Fruit fly (Drosophila melanogaster) whole organism, embryonic: ENCODE data around the gene CG31287.

Experiments used
- Aef1 ChIP-seq: fragments of 200-800 bp; sonication (Bioruptor generic); IDR thresholded peaks from 3 replicates; pipeline ENCODE4 v1.3.6; 2022; ENCODE audit warnings: missing biosample characterization, missing genetic modification characterization
- Bteb2 ChIP-seq: fragments of 200-800 bp; sonication (Bioruptor generic); optimal IDR thresholded peaks from 2 replicates; lab custom pipeline; 2016; ENCODE audit warnings: missing biosample characterization, missing genetic modification characterization
- CG11504 ChIP-seq: fragments of 200-800 bp; sonication (Bioruptor generic); optimal IDR thresholded peaks from 3 replicates; lab custom pipeline; 2019; ENCODE audit warnings: missing biosample characterization, mild to moderate bottlenecking, missing genetic modification characterization, moderate library complexity
- CG11696 ChIP-seq: fragments of 200-800 bp; sonication (Bioruptor generic); IDR thresholded peaks from 2 replicates; pipeline ENCODE4 v1.3.6; 2022; ENCODE audit warnings: missing biosample characterization, missing genetic modification characterization
- CG13296 ChIP-seq: fragments of 200-800 bp; sonication (Bioruptor generic); optimal IDR thresholded peaks from 3 replicates; lab custom pipeline; 2018; ENCODE audit warnings: missing biosample characterization, mild to moderate bottlenecking, missing genetic modification characterization
- CG15269 ChIP-seq: fragments of 200-800 bp; sonication (Bioruptor generic); optimal IDR thresholded peaks from 2 replicates; lab custom pipeline; 2018; ENCODE audit warnings: missing biosample characterization, mild to moderate bottlenecking, missing genetic modification characterization, moderate library complexity
- CG1529 ChIP-seq: fragments of 200-800 bp; sonication (Bioruptor generic); optimal IDR thresholded peaks from 3 replicates; lab custom pipeline; 2018; ENCODE audit warnings: missing biosample characterization, missing genetic modification characterization
- CG17186 ChIP-seq: fragments of 200-800 bp; sonication (Bioruptor generic); optimal IDR thresholded peaks from 3 replicates; lab custom pipeline; 2017; ENCODE audit warnings: missing biosample characterization, missing genetic modification reagents, missing genetic modification characterization
- CG18262 ChIP-seq: fragments of 200-800 bp; optimal IDR thresholded peaks from 3 replicates; lab custom pipeline; 2019; ENCODE audit warnings: missing biosample characterization, mild to moderate bottlenecking, missing genetic modification characterization, moderate library complexity
- CG31224 ChIP-seq: fragments of 200-800 bp; sonication (Bioruptor generic); IDR thresholded peaks from 2 replicates; pipeline ENCODE4 v1.3.6; 2022; ENCODE audit warnings: missing biosample characterization, missing genetic modification characterization
- CG32532 ChIP-seq: fragments of 200-800 bp; sonication (Bioruptor generic); IDR thresholded peaks from 2 replicates; pipeline ENCODE4 v1.3.6; 2022; ENCODE audit warnings: missing biosample characterization, missing genetic modification characterization
- CG33557 ChIP-seq: fragments of 200-800 bp; sonication (Bioruptor generic); optimal IDR thresholded peaks from 2 replicates; lab custom pipeline; 2019; ENCODE audit warnings: missing biosample characterization, mild to moderate bottlenecking, missing genetic modification characterization, moderate library complexity
- CG3838 ChIP-seq: fragments of 200-800 bp; sonication (Bioruptor generic); optimal IDR thresholded peaks from 3 replicates; lab custom pipeline; 2016; ENCODE audit warnings: missing biosample characterization, missing genetic modification characterization
- CG4404 ChIP-seq: fragments of 200-800 bp; sonication (Bioruptor generic); IDR thresholded peaks from 2 replicates; pipeline ENCODE4 v1.3.6; 2022; ENCODE audit warnings: missing biosample characterization, missing genetic modification characterization
- CG4617 ChIP-seq: fragments of 200-800 bp; sonication (Bioruptor generic); optimal IDR thresholded peaks from 3 replicates; lab custom pipeline; 2016; ENCODE audit warnings: missing biosample characterization, missing genetic modification characterization, borderline replicate concordance
- CG5180 ChIP-seq: fragments of 200-800 bp; sonication (Bioruptor generic); optimal IDR thresholded peaks from 3 replicates; lab custom pipeline; 2017; ENCODE audit warnings: missing biosample characterization, missing genetic modification characterization, mild to moderate bottlenecking, moderate library complexity, missing genetic modification reagents
- CG7372 ChIP-seq: fragments of 200-800 bp; sonication (Bioruptor generic); IDR thresholded peaks from 2 replicates; pipeline ENCODE4 v1.3.6; 2022; ENCODE audit warnings: missing biosample characterization, missing genetic modification characterization
- CG7839 ChIP-seq: fragments of 200-800 bp; sonication (Bioruptor generic); optimal IDR thresholded peaks from 3 replicates; lab custom pipeline; 2018; ENCODE audit warnings: missing biosample characterization, mild to moderate bottlenecking, missing genetic modification characterization, moderate library complexity
- CG8359 ChIP-seq: fragments of 200-800 bp; sonication (Bioruptor generic); optimal IDR thresholded peaks from 2 replicates; lab custom pipeline; 2017; ENCODE audit warnings: missing biosample characterization, mild to moderate bottlenecking, missing genetic modification characterization, borderline replicate concordance
- CG8924 ChIP-seq: fragments of 200-800 bp; optimal IDR thresholded peaks from 3 replicates; lab custom pipeline; 2019; ENCODE audit warnings: missing biosample characterization, mild to moderate bottlenecking, missing genetic modification characterization, moderate library complexity
- CTCF ChIP-seq: fragments of 200-800 bp; sonication (Bioruptor generic); optimal IDR thresholded peaks from 2 replicates; lab custom pipeline; 2017; ENCODE audit warnings: missing biosample characterization, mild to moderate bottlenecking, missing genetic modification characterization, moderate library complexity
- Ets65A ChIP-seq: fragments of 200-800 bp; sonication (Bioruptor generic); peaks from one replicate; lab custom pipeline; 2016; ENCODE audit warnings: missing biosample characterization, missing genetic modification characterization
- Hmx ChIP-seq: fragments of 200-800 bp; sonication (Bioruptor generic); optimal IDR thresholded peaks from 2 replicates; lab custom pipeline; 2016; ENCODE audit warnings: missing biosample characterization, missing genetic modification characterization
- Max ChIP-seq: fragments of 200-800 bp; sonication (Bioruptor generic); optimal IDR thresholded peaks from 2 replicates; lab custom pipeline; 2016; ENCODE audit warnings: missing biosample characterization, mild to moderate bottlenecking, missing genetic modification characterization
- Med ChIP-seq: fragments of 200-800 bp; sonication (Bioruptor generic); peaks from one replicate; lab custom pipeline; 2016; ENCODE audit warnings: missing biosample characterization, missing genetic modification characterization, mild to moderate bottlenecking, inconsistent platforms, moderate library complexity
- Optix ChIP-seq: fragments of 200-800 bp; sonication (Bioruptor generic); IDR thresholded peaks from 3 replicates; pipeline ENCODE4 v1.3.6; 2022; ENCODE audit warnings: missing biosample characterization, missing genetic modification characterization
- Rx ChIP-seq: fragments of 200-800 bp; sonication (Bioruptor generic); IDR thresholded peaks from 2 replicates; pipeline ENCODE4 v1.3.6; 2022; ENCODE audit warnings: missing biosample characterization, missing genetic modification characterization
- ab ChIP-seq: fragments of 200-800 bp; sonication (Bioruptor generic); optimal IDR thresholded peaks from 2 replicates; lab custom pipeline; 2016; ENCODE audit warnings: missing biosample characterization, missing genetic modification characterization
- amos ChIP-seq: fragments of 200-800 bp; sonication (Bioruptor generic); IDR thresholded peaks from 2 replicates; pipeline ENCODE4 v1.3.6; 2022; ENCODE audit warnings: missing biosample characterization, missing genetic modification characterization; ENCODE audit not compliant: partially characterized antibody
- bbx ChIP-seq: fragments of 200-800 bp; sonication (Bioruptor generic); IDR thresholded peaks from 2 replicates; pipeline ENCODE4 v1.3.6; 2022; ENCODE audit warnings: missing biosample characterization, missing genetic modification characterization; ENCODE audit not compliant: partially characterized antibody
- cas ChIP-seq: fragments of 200-800 bp; sonication (Bioruptor generic); IDR thresholded peaks from 2 replicates; pipeline ENCODE4 v1.3.6; 2022; ENCODE audit warnings: missing biosample characterization, missing genetic modification characterization
- caup ChIP-seq: fragments of 200-800 bp; sonication (Bioruptor generic); optimal IDR thresholded peaks from 3 replicates; lab custom pipeline; 2017; ENCODE audit warnings: missing biosample characterization, mild to moderate bottlenecking, missing genetic modification characterization, moderate library complexity; ENCODE audit not compliant: severe bottlenecking
- cg ChIP-seq: fragments of 200-800 bp; sonication (Bioruptor generic); optimal IDR thresholded peaks from 3 replicates; lab custom pipeline; 2019; ENCODE audit warnings: missing biosample characterization, mild to moderate bottlenecking, missing genetic modification characterization, moderate library complexity
- croc ChIP-seq: fragments of 200-800 bp; sonication (Bioruptor generic); conservative IDR thresholded peaks from 3 replicates; pipeline ENCODE4 v1.3.6; 2022; ENCODE audit warnings: missing biosample characterization, missing genetic modification characterization
- eyg ChIP-seq: fragments of 200-800 bp; sonication (Bioruptor generic); optimal IDR thresholded peaks from 3 replicates; lab custom pipeline; 2016; ENCODE audit warnings: missing biosample characterization, missing genetic modification characterization
- fu2 ChIP-seq: fragments of 200-800 bp; sonication (Bioruptor generic); optimal IDR thresholded peaks from 2 replicates; lab custom pipeline; 2016; ENCODE audit warnings: missing biosample characterization, missing genetic modification characterization
- h ChIP-seq: fragments of >200 bp; optimal IDR thresholded peaks from 2 replicates; lab custom pipeline; 2017
- hbn ChIP-seq: fragments of 200-800 bp; sonication (Bioruptor generic); IDR thresholded peaks from 2 replicates; pipeline ENCODE4 v1.3.6; 2022; ENCODE audit warnings: missing biosample characterization, missing genetic modification characterization; ENCODE audit not compliant: partially characterized antibody
- onecut ChIP-seq: fragments of 200-800 bp; sonication (Bioruptor generic); IDR thresholded peaks from 2 replicates; pipeline ENCODE4 v1.3.6; 2022; ENCODE audit warnings: missing biosample characterization, missing genetic modification characterization
- row ChIP-seq: fragments of 200-800 bp; sonication (Bioruptor generic); IDR thresholded peaks from 3 replicates; pipeline ENCODE4 v1.3.6; 2022; ENCODE audit warnings: missing biosample characterization, missing genetic modification characterization
- sc ChIP-seq, 3 experiments: fragments of >200 bp in 2 of 3; fragments of 200-800 bp in 1 of 3; sonication (Bioruptor generic) in 1 of 3; optimal IDR thresholded peaks; 2 replicates in 2 of 3; 3 replicates in 1 of 3; lab custom pipeline; 2017; ENCODE audit warnings: mild to moderate bottlenecking in 1 of 3, missing biosample characterization in 1 of 3, missing genetic modification characterization in 1 of 3, missing genetic modification reagents in 1 of 3
- sens-2 ChIP-seq: fragments of 200-800 bp; sonication (Bioruptor generic); IDR thresholded peaks from 2 replicates; pipeline ENCODE4 v1.3.6; 2022; ENCODE audit warnings: missing biosample characterization, missing genetic modification characterization
- so ChIP-seq: fragments of 200-800 bp; sonication (Bioruptor generic); IDR thresholded peaks from 3 replicates; pipeline ENCODE4 v1.3.6; 2022; ENCODE audit warnings: missing biosample characterization, missing genetic modification characterization
- tll ChIP-seq, 2 experiments: fragments of 200-800 bp in 1 of 2; fragments of >200 bp in 1 of 2; sonication (Bioruptor generic) in 1 of 2; optimal IDR thresholded peaks; 2 replicates each; lab custom pipeline; 2017 to 2019; ENCODE audit warnings: missing biosample characterization in 2 of 2, missing genetic modification characterization in 2 of 2, mild to moderate bottlenecking in 1 of 2, moderate library complexity in 1 of 2
- trem ChIP-seq: fragments of 200-800 bp; optimal IDR thresholded peaks from 3 replicates; lab custom pipeline; 2019; ENCODE audit warnings: missing biosample characterization, mild to moderate bottlenecking, missing genetic modification characterization, moderate library complexity
- ttk ChIP-seq: fragments of 200-800 bp; sonication (Bioruptor generic); IDR thresholded peaks from 2 replicates; pipeline ENCODE4 v2.1.2; 2022; ENCODE audit warnings: missing biosample characterization, missing genetic modification characterization
- tx ChIP-seq: fragments of 200-800 bp; sonication (Bioruptor generic); optimal IDR thresholded peaks from 2 replicates; lab custom pipeline; 2016; ENCODE audit warnings: missing biosample characterization, missing genetic modification characterization
- vfl ChIP-seq: fragments of 200-800 bp; sonication (Bioruptor generic); optimal IDR thresholded peaks from 2 replicates; lab custom pipeline; 2016; ENCODE audit warnings: missing biosample characterization, missing genetic modification characterization

Gene CG31287

dm6 chr3R:16221359-16222299 is 18.5 kb downstream of the CG31287 start (continued):
- peak; percentile 74 for TF ChIP-seq croc (GFP tag; lab: Robert Waterston, UW)
- TF ChIP-seq Max, result peak; percentile 48
- TF ChIP-seq ttk (GFP tag; lab: Robert Waterston, UW), result peak; percentile 65
- peak; percentile 69 for TF ChIP-seq CG4404 (GFP tag; lab: Robert Waterston, UW)
- no peak for TF ChIP-seq CG3838 (GFP tag; lab: Kevin White, UChicago)
- peak; percentile 92 for TF ChIP-seq CG13296 (GFP tag; lab: Kevin White, UChicago)
- TF ChIP-seq CG17186 (GFP tag; lab: Kevin White, UChicago), result no peak
- TF ChIP-seq CG31224 (GFP tag; lab: Robert Waterston, UW), result peak; percentile 54
- no peak for TF ChIP-seq cas (GFP tag; lab: Robert Waterston, UW)
- peak; percentile 93 for TF ChIP-seq CG15269 (tag; lab: Kevin White, UChicago)
- peak; percentile 39 for TF ChIP-seq tx (GFP tag; lab: Kevin White, UChicago)
- TF ChIP-seq Hmx (GFP tag; lab: Kevin White, UChicago), result peak; percentile 14
- peak; percentile 81 for TF ChIP-seq row (GFP tag; lab: Robert Waterston, UW)
- TF ChIP-seq Rx (GFP tag; lab: Robert Waterston, UW), result peak; percentile 64
- TF ChIP-seq so (GFP tag; lab: Robert Waterston, UW), result peak; percentile 64; the same call in 2 of the 3 replicates
- no peak for TF ChIP-seq Bteb2 (GFP tag; lab: Kevin White, UChicago)
- TF ChIP-seq CG11696 (GFP tag; lab: Robert Waterston, UW), result peak; percentile 77
- TF ChIP-seq fu2, result no peak
- TF ChIP-seq Optix, result peak; percentile 26; the same call in 2 of the 3 replicates
- TF ChIP-seq CG18262 (tag; lab: Kevin White, UChicago), result peak; percentile 99
- TF ChIP-seq trem (tag; lab: Kevin White, UChicago), result peak; percentile 70
- TF ChIP-seq sens-2 (GFP tag; lab: Robert Waterston, UW), result peak; percentile 20; the same call in 1 of the 2 replicates
- TF ChIP-seq Med, result peak; percentile 21
- TF ChIP-seq tll (GFP tag; optimal IDR thresholded peaks at IDR 0.05; lab: Kevin White, UChicago), result peak in 1 of 2 experiments; percentile 43
- TF ChIP-seq Ets65A (GFP tag; lab: Kevin White, UChicago), result peak; percentile 94
- TF ChIP-seq CG1529 (GFP tag; lab: Kevin White, UChicago), result peak; percentile 87
- peak; percentile 92 for TF ChIP-seq onecut (GFP tag; lab: Robert Waterston, UW)
- peak; percentile 84 for TF ChIP-seq CG7372
- TF ChIP-seq CG4617 (GFP tag; lab: Kevin White, UChicago), result peak; percentile 53
- peak; percentile 90 for TF ChIP-seq caup (GFP tag; lab: Kevin White, UChicago)
- TF ChIP-seq cg (GFP tag; lab: Kevin White, UChicago), result peak; percentile 99
- TF ChIP-seq CG32532 (GFP tag; lab: Robert Waterston, UW), result peak; percentile 44
- peak; percentile 94 for TF ChIP-seq CG33557 (GFP tag; lab: Kevin White, UChicago)
- no peak for TF ChIP-seq hbn (GFP tag; lab: Robert Waterston, UW)
- peak; percentile 68 for TF ChIP-seq CG5180 (GFP tag; lab: Kevin White, UChicago)
- TF ChIP-seq CG8359 (GFP tag; lab: Kevin White, UChicago), result peak; percentile 57
- no peak for TF ChIP-seq sc (optimal IDR thresholded peaks at IDR 0.05; lab: Kevin White, UChicago)
- peak; percentile 96 for TF ChIP-seq sc (GFP tag; optimal IDR thresholded peaks at IDR 0.05; lab: Kevin White, UChicago)
- TF ChIP-seq CG8924, result peak; percentile 96
- peak; percentile 46 for TF ChIP-seq CTCF (GFP tag; lab: Kevin White, UChicago)
- TF ChIP-seq vfl, result no peak
- peak; percentile 9 for TF ChIP-seq eyg
- no peak for TF ChIP-seq h (lab: Kevin White, UChicago)
- TF ChIP-seq Aef1 (GFP tag; lab: Robert Waterston, UW), result peak; percentile 94
- peak; percentile 17; the same call in 1 of the 2 replicates for TF ChIP-seq amos (GFP tag; lab: Robert Waterston, UW)
- TF ChIP-seq CG7839, result peak; percentile 95
- peak; percentile 96 for TF ChIP-seq CG11504 (tag; lab: Kevin White, UChicago)
- TF ChIP-seq ab (GFP tag; lab: Kevin White, UChicago), result peak; percentile 77
- TF ChIP-seq bbx (GFP tag; lab: Robert Waterston, UW), result peak; percentile 51
